Worm (Caenorhabditis elegans): ENCODE data around the gene clhm-1.

ce11 chrII:6827388-6827787, 43.4 kb downstream of the clhm-1 start:
- TF ChIP-seq hmbx-1 (tag; optimal IDR thresholded peaks at IDR 0.05): no peak
- no peak for TF ChIP-seq sea-1 (GFP tag; conservative IDR thresholded peaks at IDR 0.05)
- no peak for TF ChIP-seq ama-1 (optimal IDR thresholded peaks at IDR 0.05)
- TF ChIP-seq flt-1 (GFP tag; IDR thresholded peaks at IDR 0.05): no peak
- peak; percentile 88 for TF ChIP-seq ceh-36 (tag; optimal IDR thresholded peaks at IDR 0.05)
- no peak for TF ChIP-seq F13C5.2 (tag; optimal IDR thresholded peaks at IDR 0.05)
- no peak for TF ChIP-seq ceh-13 (GFP tag; optimal IDR thresholded peaks at IDR 0.05)
- TF ChIP-seq tbx-11 (GFP tag; IDR thresholded peaks at IDR 0.05): no peak
